Worm (Caenorhabditis elegans): ENCODE results near the gene Y57E12B.1.

ce11 chrV:6900173-6900638 is 48.1 kb upstream of the Y57E12B.1 start, which contains the start of gene odc-1:
- TF ChIP-seq tra-4 (tag; optimal IDR thresholded peaks at IDR 0.05) (no peak), ama-1 (optimal IDR thresholded peaks at IDR 0.05) (no peak), B0310.2 (tag; optimal IDR thresholded peaks at IDR 0.05) (no peak), aly-1 (tag; optimal IDR thresholded peaks at IDR 0.05) (no peak), hnd-1 (tag; optimal IDR thresholded peaks at IDR 0.05) (no peak), F13C5.2 (tag; optimal IDR thresholded peaks at IDR 0.05) (no peak), tbx-11 (GFP tag; IDR thresholded peaks at IDR 0.05) (no peak), flt-1 (GFP tag; IDR thresholded peaks at IDR 0.05) (no peak)
